Fruit fly (Drosophila melanogaster) ovary, adult (tissue): ENCODE data around the gene CG15439.

Source experiments
- CG17801 ChIP-seq: fragments of 200-800 bp; optimal IDR thresholded peaks from 2 replicates; lab custom pipeline; 2019; ENCODE audit warnings: missing biosample characterization, mild to moderate bottlenecking, missing genetic modification characterization, moderate library complexity; ENCODE audit not compliant: partially characterized antibody

Gene CG15439

dm6 chr2L:4452798-4453197 is at the start of gene CG15439:
Gene CG15439, minus strand, starts transcription at chr2L:4453038.
- no peak for TF ChIP-seq CG17801 (GFP tag; lab: Kevin White, UChicago)

dm6 chr2L:4477978-4478377 is 25.1 kb upstream of the CG15439 start:
- TF ChIP-seq CG17801 (GFP tag; lab: Kevin White, UChicago), result no peak

DNA sequence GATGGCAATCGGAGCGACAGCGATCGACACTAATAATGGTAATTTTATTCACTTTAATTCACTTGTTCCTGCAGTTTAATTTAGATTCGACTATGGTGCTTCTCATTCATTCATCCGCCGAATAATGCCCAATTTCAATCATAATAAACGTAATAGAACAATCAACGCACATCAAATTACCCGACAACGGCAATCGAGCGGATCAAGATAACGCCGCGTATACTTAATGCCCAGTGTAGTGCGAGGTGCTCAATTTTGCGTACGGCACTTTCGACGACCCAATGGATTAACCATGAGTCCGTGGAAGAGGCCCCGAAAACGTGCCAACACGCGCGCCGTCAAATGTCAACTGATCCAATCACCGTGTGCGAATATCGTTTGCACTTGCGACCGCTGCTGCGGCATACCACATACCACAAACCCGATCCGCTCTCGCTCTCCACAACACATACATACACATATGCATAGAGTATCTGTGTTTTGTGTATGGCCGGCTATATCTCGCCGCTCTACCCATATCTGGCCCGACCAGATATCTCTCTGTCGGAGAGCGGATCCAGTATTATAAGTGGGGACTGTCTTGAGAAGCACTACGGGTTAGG is 23.9 kb upstream of the CG15439 start, which contains the start of gene ine:
Gene ine, minus strand, starts transcription at position 351 of the 602 bp plus-strand sequence.
- TF ChIP-seq CG17801 (GFP tag; lab: Kevin White, UChicago), result no peak

DNA sequence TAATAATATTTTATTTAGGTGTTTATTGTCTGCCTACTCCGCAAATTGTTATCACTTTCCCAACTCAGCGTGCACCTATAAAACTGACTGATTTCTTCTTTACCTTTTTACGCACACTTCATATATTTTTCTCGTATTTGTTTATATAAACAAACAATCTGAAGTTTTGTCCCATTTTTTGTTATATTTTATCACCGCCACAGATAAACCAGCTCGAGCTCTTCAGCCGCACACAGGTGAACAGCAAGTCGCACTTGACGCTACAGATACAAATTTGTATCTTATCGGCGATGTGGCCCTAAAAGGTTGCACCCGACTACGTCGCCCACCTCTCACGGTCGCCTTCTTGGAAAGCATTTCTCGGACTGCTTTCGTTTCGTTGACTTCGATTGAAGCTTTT is 22.6 kb upstream of the CG15439 start:
- no peak for TF ChIP-seq CG17801 (GFP tag; lab: Kevin White, UChicago)

dm6 chr2L:4464946-4465345 is 12.1 kb upstream of the CG15439 start, which contains the start of gene FIG4:
Gene FIG4, plus strand, starts transcription at chr2L:4465174.
- peak; percentile 12 for TF ChIP-seq CG17801 (GFP tag; lab: Kevin White, UChicago)

DNA sequence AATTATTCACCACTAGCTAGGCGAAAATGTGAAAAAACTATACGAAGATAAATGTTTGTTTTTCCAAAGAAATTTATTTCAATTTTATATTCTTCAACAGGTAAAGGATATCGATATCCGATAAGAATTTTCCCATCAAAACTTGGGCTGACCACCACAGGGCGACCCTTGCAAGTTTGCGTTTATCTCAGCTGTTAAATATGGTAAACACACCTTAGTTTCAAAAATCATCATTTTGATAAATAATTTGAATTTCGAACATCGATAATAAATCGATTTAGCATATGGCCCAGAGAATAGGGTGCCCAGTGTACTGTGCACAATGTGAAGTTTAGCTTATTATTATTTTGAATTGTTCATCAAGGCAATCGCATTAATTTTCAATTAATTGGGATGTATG is 10.5 kb upstream of the CG15439 start, which contains the start of the genes CG15443 and Paris:
Gene CG15443, minus strand, starts transcription at position 125 of the 400 bp plus-strand sequence.
Gene Paris, plus strand, starts transcription at position 289 of the 400 bp plus-strand sequence.
- TF ChIP-seq CG17801 (GFP tag; lab: Kevin White, UChicago), result no peak

dm6 chr2L:4459543-4459942 is 6.7 kb upstream of the CG15439 start, which contains the start of the genes mRpL27 and CG15435:
Gene mRpL27, minus strand, starts transcription at chr2L:4459638.
Gene CG15435, plus strand, starts transcription at chr2L:4459729.
- no peak for TF ChIP-seq CG17801 (GFP tag; lab: Kevin White, UChicago)

dm6 chr2L:4458119-4459056 is 5.5 kb upstream of the CG15439 start, which contains the start of gene RpL27A:
Gene RpL27A, minus strand, starts transcription at chr2L:4458364.
- peak; percentile 61 for TF ChIP-seq CG17801 (GFP tag; lab: Kevin White, UChicago)

dm6 chr2L:4456539-4456994 is 3.7 kb upstream of the CG15439 start, which contains the start of gene Gs1l:
Gene Gs1l, minus strand, starts transcription at chr2L:4456807.
- TF ChIP-seq CG17801 (GFP tag; lab: Kevin White, UChicago), result peak; percentile 26

- no peak for TF ChIP-seq CG17801 (GFP tag; lab: Kevin White, UChicago)
Measured at dm6 chr2L:4454009-4454689, 1.3 kb upstream of the CG15439 start, which contains the start of the genes Secp43 and ND-B8. Gene Secp43, minus strand, starts transcription at chr2L:4454453. Gene ND-B8, plus strand, starts transcription at chr2L:4454626.

DNA sequence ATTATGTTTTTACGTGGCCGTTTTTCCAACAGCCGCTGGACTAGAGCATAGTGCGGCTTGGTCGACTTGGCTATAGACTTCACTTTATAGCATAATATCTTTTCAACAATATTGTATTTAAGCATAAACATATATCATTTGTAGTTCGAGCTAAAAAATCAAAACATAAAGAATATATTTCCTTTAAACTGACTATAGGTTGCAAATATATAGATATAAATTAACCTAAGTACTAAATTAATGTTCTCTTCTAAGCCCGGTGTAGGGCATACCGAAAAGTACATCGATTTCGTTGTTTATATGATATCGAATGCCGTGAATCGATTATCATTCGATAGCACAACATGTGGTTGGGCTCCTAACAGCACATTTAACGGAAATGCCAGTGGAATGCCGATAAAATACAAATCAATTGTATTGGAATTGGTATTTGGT is 4.2 kb downstream of the CG15439 start, which contains the start of gene MFS18:
Gene MFS18, minus strand, starts transcription at position 54 of the 435 bp plus-strand sequence.
- TF ChIP-seq CG17801 (GFP tag; lab: Kevin White, UChicago), result peak; percentile 89

- peak; percentile 3 for TF ChIP-seq CG17801 (GFP tag; lab: Kevin White, UChicago)
Measured at dm6 chr2L:4444457-4444856, 8.4 kb downstream of the CG15439 start, which contains the start of the genes morgue and Elp3. Gene morgue, minus strand, starts transcription at chr2L:4444680. Gene Elp3, plus strand, starts transcription at chr2L:4444732.

- TF ChIP-seq CG17801 (GFP tag; lab: Kevin White, UChicago), result peak; percentile 14
Measured at dm6 chr2L:4442010-4442587, 10.7 kb downstream of the CG15439 start, which contains the start of the genes Sfp24F and CG15432. Gene Sfp24F, minus strand, starts transcription at chr2L:4442060. Gene CG15432, plus strand, starts transcription at chr2L:4442320.
